Worm (Caenorhabditis elegans): ENCODE results near the gene C07A4.2.

Gene C07A4.2

ce11 chrX:10147236-10147635 is 24.8 kb upstream of the C07A4.2 start:
- 0 out of 2 replicates have a peak, but pooled peaks have one; percentile 5 for TF ChIP-seq Y53G8AR.9 (GFP tag; conservative IDR thresholded peaks at IDR 0.05)
- no peak for TF ChIP-seq ccch-3 (GFP tag; optimal IDR thresholded peaks at IDR 0.05)

- no peak for TF ChIP-seq zim-3 (tag; optimal IDR thresholded peaks at IDR 0.05)
- peak; percentile 82; the same call in 1 of the 2 replicates for TF ChIP-seq Y56A3A.18 (GFP tag; IDR thresholded peaks at IDR 0.05)
- TF ChIP-seq fkh-3 (tag; optimal IDR thresholded peaks at IDR 0.05), result no peak
- TF ChIP-seq atf-7 (tag; optimal IDR thresholded peaks at IDR 0.05), result peak; percentile 48
- TF ChIP-seq zfh-2 (GFP tag; conservative IDR thresholded peaks at IDR 0.05), result no peak
- no peak for TF ChIP-seq lag-1 (GFP tag; IDR thresholded peaks at IDR 0.05)
- no peak for TF ChIP-seq attf-3 (GFP tag; conservative IDR thresholded peaks at IDR 0.05)
- TF ChIP-seq ama-1 (optimal IDR thresholded peaks at IDR 0.05), result no peak
- TF ChIP-seq ama-1 (GFP tag; optimal IDR thresholded peaks at IDR 0.05), result peak; percentile 25 to 77
- peak; percentile 63; the same call in 1 of the 2 replicates for TF ChIP-seq madf-6 (GFP tag; IDR thresholded peaks at IDR 0.05)
- TF ChIP-seq ccch-3 (GFP tag; optimal IDR thresholded peaks at IDR 0.05), result no peak
- peak; percentile 90 for TF ChIP-seq tbp1 (GFP tag; optimal IDR thresholded peaks at IDR 0.05)
- TF ChIP-seq F49E8.2 (tag; optimal IDR thresholded peaks at IDR 0.05; ENCODE audit: insufficient read depth), result peak; percentile 46
- no peak for TF ChIP-seq nfya-2 (GFP tag; IDR thresholded peaks at IDR 0.05)
- TF ChIP-seq Y67H2A.10 (GFP tag; conservative IDR thresholded peaks at IDR 0.05), result no peak
- TF ChIP-seq cebp-1 (GFP tag; IDR thresholded peaks at IDR 0.05), result no peak
- TF ChIP-seq cebp-1 (tag; optimal IDR thresholded peaks at IDR 0.05), result peak; percentile 32
- TF ChIP-seq mcd-1 (GFP tag; IDR thresholded peaks at IDR 0.05), result 0 out of 2 replicates have a peak, but pooled peaks have one; percentile 3
- TF ChIP-seq let-607 (tag; optimal IDR thresholded peaks at IDR 0.05), result peak in 1 of 2 experiments; percentile 39
- TF ChIP-seq die-1 (tag; optimal IDR thresholded peaks at IDR 0.05), result peak; percentile 92
- no peak for TF ChIP-seq pha-4 (tag; optimal IDR thresholded peaks at IDR 0.05)
- peak; percentile 52; the same call in 1 of the 2 replicates for TF ChIP-seq rcor-1 (GFP tag; IDR thresholded peaks at IDR 0.05)
- TF ChIP-seq F33H1.4 (GFP tag; IDR thresholded peaks at IDR 0.05), result no peak
- TF ChIP-seq ztf-28 (GFP tag; IDR thresholded peaks at IDR 0.05), result no peak
- no peak for TF ChIP-seq ztf-3 (GFP tag; optimal IDR thresholded peaks at IDR 0.05)
- no peak for TF ChIP-seq let-526 (GFP tag; IDR thresholded peaks at IDR 0.05)
- TF ChIP-seq mel-28 (tag; optimal IDR thresholded peaks at IDR 0.05; ENCODE audit: borderline replicate concordance), result no peak
- TF ChIP-seq hmg-1.2 (GFP tag; IDR thresholded peaks at IDR 0.05), result peak; percentile 55
- TF ChIP-seq ceh-100 (GFP tag; IDR thresholded peaks at IDR 0.05), result no peak
- peak; percentile 1 for TF ChIP-seq ceh-79 (tag; optimal IDR thresholded peaks at IDR 0.05)
- TF ChIP-seq him-1 (tag; optimal IDR thresholded peaks at IDR 0.05), result peak; percentile 92
- no peak for TF ChIP-seq F10E7.11 (tag; optimal IDR thresholded peaks at IDR 0.05)
- no peak; the same call in 1 of the 2 replicates for TF ChIP-seq Y53F4B.3 (GFP tag; IDR thresholded peaks at IDR 0.05)
- peak; percentile 45 for TF ChIP-seq mes-4 (tag; optimal IDR thresholded peaks at IDR 0.05)
- no peak for TF ChIP-seq xnd-1 (tag; optimal IDR thresholded peaks at IDR 0.05)
- TF ChIP-seq rec-8 (tag; optimal IDR thresholded peaks at IDR 0.05), result peak; percentile 72 to 76
- no peak for TF ChIP-seq tlf-1 (GFP tag; optimal IDR thresholded peaks at IDR 0.05)
- 0 out of 2 replicates have a peak, but pooled peaks have one; percentile 36 for TF ChIP-seq attf-6 (GFP tag; IDR thresholded peaks at IDR 0.05)
- no peak for TF ChIP-seq lin-40 (tag; optimal IDR thresholded peaks at IDR 0.05)
- no peak for TF ChIP-seq nhr-120 (GFP tag; IDR thresholded peaks at IDR 0.05)
- TF ChIP-seq B0035.1 (tag; optimal IDR thresholded peaks at IDR 0.05), result peak; percentile 16
- TF ChIP-seq madf-8 (GFP tag; conservative IDR thresholded peaks at IDR 0.05), result no peak
- no peak for TF ChIP-seq akir-1 (GFP tag; optimal IDR thresholded peaks at IDR 0.05)
- TF ChIP-seq bed-2 (GFP tag; IDR thresholded peaks at IDR 0.05), result no peak
- no peak for TF ChIP-seq egl-44 (GFP tag; IDR thresholded peaks at IDR 0.05)
These were observed 23.6 kb upstream of the C07A4.2 start for ce11 chrX:10148235-10148872.
